Worm (Caenorhabditis elegans): Measurements from ENCODE around the gene C08F1.8.

DNA sequence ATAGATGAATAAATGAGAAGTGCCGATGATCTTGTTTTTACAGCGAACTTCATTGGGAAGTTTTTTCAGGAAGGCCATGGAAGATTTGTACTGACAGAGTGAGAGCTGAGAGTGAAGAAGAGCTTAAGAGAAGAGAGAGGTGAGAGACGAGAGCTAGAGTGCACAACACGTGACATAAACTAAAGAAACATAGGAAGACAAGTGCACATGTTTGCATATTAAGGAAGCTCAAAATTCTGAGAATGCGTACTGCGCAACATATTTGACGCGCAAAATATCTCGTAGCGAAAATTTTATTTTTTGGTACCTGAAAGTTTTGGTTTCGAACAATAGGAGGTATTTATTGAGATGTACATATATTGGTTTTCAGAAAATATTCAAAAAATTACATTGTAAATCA lies at the start of gene C08F1.8:
- TF ChIP-seq rnt-1 (tag; optimal IDR thresholded peaks at IDR 0.05) = no peak
- TF ChIP-seq nhr-77 (tag; optimal IDR thresholded peaks at IDR 0.05) = no peak
- TF ChIP-seq nhr-84 (tag; optimal IDR thresholded peaks at IDR 0.05) = no peak
- TF ChIP-seq nhr-12 (tag; optimal IDR thresholded peaks at IDR 0.05) = no peak
- no peak for TF ChIP-seq snu-23 (GFP tag; optimal IDR thresholded peaks at IDR 0.05)

Measured in whole organism, L1 larva.